Worm (Caenorhabditis elegans): Measurements from ENCODE around the gene mdt-4.
A peak's percentile ranks its signal among the peaks of the same experiment; 100 is the strongest.

DNA sequence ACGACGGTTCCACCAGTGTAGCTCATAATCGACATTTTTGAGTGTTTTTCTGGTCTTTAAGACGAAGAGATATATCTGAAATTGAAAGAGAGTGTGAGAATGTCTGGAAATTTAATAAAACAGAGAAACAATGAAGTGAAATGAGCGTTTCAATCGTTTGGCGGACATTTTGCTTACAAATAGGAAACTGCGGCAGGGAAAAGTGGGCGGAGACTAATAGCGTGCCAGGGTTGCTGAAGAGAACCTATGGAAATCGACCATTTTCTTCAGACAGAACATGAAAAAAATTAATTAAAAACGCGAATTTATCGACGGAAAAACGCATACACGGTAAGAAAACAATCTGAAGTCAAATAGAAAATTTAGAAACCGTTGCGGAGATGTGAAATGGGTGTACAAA is 11.6 kb upstream of the mdt-4 start, which contains the start of gene pbs-3:
- TF ChIP-seq flt-1 (GFP tag; IDR thresholded peaks at IDR 0.05) (0 out of 2 replicates have a peak, but pooled peaks have one; percentile 56), T22C8.4 (GFP tag; IDR thresholded peaks at IDR 0.05) (no peak), med-1 (GFP tag; optimal IDR thresholded peaks at IDR 0.05; ENCODE audit: insufficient read depth) (no peak), ztf-29 (GFP tag; IDR thresholded peaks at IDR 0.05) (no peak), tab-1 (GFP tag; IDR thresholded peaks at IDR 0.05) (no peak), ref-1 (GFP tag; conservative IDR thresholded peaks at IDR 0.05) (no peak)

All from whole organism, midembryonic.